Worm (Caenorhabditis elegans) whole organism, late embryonic: ENCODE data around the gene F55B11.2.

Experiments
- ceh-34 ChIP-seq: sonication (generic microtip); optimal IDR thresholded peaks from 2 replicates; lab custom pipeline; 2016; ENCODE audit warnings: mild to moderate bottlenecking, missing genetic modification characterization, missing compliant biosample characterization
- ceh-48 ChIP-seq: sonication (generic microtip); optimal IDR thresholded peaks from 2 replicates; lab custom pipeline; 2016; ENCODE audit warnings: missing genetic modification characterization, inconsistent platforms, missing compliant biosample characterization
- lin-11 ChIP-seq: fragments of 200-800 bp; sonication (Bioruptor generic); optimal IDR thresholded peaks from 2 replicates; lab custom pipeline; 2018; ENCODE audit warnings: mild to moderate bottlenecking, missing genetic modification characterization, missing compliant biosample characterization
- npax-4 ChIP-seq: sonication (generic microtip); optimal IDR thresholded peaks from 2 replicates; lab custom pipeline; 2016; ENCODE audit warnings: missing genetic modification characterization, missing compliant biosample characterization
- rnt-1 ChIP-seq: sonication (generic microtip); optimal IDR thresholded peaks from 2 replicates; lab custom pipeline; 2016; ENCODE audit warnings: missing genetic modification characterization, missing compliant biosample characterization

- TF ChIP-seq ceh-34 (tag; lab: Kevin White, UChicago) (no peak), lin-11 (tag; lab: Kevin White, UChicago) (no peak), ceh-48 (tag; lab: Kevin White, UChicago) (no peak), npax-4 (tag; lab: Kevin White, UChicago) (no peak), rnt-1 (no peak)
Observed at ce11 chrIV:14383474-14383873, 39.6 kb downstream of the F55B11.2 start, which contains the start of gene paqr-3.
